Worm (Caenorhabditis elegans): ENCODE results near the gene chpf-1.

Gene chpf-1

ce11 chrV:10166368-10166767 is 36.9 kb downstream of the chpf-1 start, which contains the start of gene C51E3.6:
C51E3.6 (minus strand) TSS chrV:10166468.
- TF ChIP-seq hmg-4 (GFP tag; optimal IDR thresholded peaks at IDR 0.05) (no peak), ceh-13 (GFP tag; optimal IDR thresholded peaks at IDR 0.05) (no peak), ceh-36 (tag; optimal IDR thresholded peaks at IDR 0.05) (no peak), hnd-1 (tag; optimal IDR thresholded peaks at IDR 0.05) (no peak), ama-1 (optimal IDR thresholded peaks at IDR 0.05) (no peak)

DNA sequence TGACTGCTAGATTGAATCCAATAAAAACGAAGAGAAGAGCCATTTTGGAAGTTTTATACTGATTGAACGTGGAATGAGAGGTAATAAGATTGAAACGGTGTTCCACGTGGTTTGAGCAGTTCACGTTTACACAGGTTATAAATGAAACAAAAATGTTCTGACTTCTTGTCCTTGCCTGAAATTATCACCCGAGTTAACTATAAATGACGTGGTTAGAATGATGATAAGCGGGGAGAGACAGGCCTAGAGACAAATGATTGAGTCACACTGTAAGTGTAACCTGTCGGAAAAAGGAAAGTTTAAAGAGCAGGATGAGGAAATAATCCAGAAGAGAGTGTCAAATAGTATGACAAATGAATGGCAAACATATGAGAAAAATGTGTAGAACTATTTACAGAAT is 42.3 kb downstream of the chpf-1 start, which contains the start of gene C51E3.10:
TSS of gene C51E3.10 (minus strand) at position 181 of the 400 bp plus-strand sequence.
- no peak for TF ChIP-seq hmg-4 (GFP tag; optimal IDR thresholded peaks at IDR 0.05)

DNA sequence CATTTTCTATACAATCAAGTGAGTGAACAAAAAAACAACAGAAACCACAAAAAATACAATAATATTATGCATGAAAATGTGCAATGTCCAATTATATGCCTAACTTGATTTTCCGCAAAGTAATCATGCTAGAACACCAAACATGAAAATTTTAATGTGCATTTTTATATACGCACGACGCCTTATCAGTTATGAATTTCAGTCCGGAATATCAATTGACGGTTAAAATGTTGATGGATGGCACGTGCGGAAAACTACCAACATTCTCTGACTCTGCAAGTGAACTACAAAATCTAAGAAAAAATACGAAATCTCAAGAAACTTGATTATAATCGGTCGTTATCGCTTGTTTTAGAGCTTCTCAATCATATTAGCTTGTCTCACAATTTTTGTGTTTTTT is 43.3 kb downstream of the chpf-1 start:
- TF ChIP-seq flt-1 (GFP tag; IDR thresholded peaks at IDR 0.05) (no peak), B0310.2 (tag; optimal IDR thresholded peaks at IDR 0.05) (no peak), tbx-11 (GFP tag; IDR thresholded peaks at IDR 0.05) (no peak), F13C5.2 (tag; optimal IDR thresholded peaks at IDR 0.05) (no peak), scrt-1 (GFP tag; IDR thresholded peaks at IDR 0.05) (no peak), tbx-37 (GFP tag; conservative IDR thresholded peaks at IDR 0.05) (no peak), sea-1 (GFP tag; conservative IDR thresholded peaks at IDR 0.05) (no peak), ceh-36 (tag; optimal IDR thresholded peaks at IDR 0.05) (no peak), tra-4 (tag; optimal IDR thresholded peaks at IDR 0.05) (no peak), aly-1 (tag; optimal IDR thresholded peaks at IDR 0.05) (no peak), ets-7 (tag; optimal IDR thresholded peaks at IDR 0.05) (no peak), ceh-13 (GFP tag; optimal IDR thresholded peaks at IDR 0.05) (no peak)

DNA sequence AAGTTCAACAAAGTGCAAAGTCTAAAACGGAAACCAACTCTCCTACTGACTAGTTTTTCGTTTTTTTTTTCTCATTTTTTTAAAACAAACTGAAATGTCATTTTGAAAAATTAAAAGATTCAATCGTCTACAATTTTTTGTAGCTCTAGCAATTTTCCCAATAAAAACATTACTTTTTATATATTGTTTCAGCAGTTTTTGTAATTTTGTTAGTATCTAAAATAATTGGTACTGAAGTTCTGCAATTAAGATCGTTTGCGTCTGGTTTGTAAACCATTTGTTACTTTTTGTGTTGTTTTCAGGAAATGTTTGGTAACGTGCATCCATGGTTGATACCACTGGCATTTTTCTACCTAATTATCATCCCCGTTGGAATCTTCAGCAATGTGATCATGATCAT is 44.8 kb downstream of the chpf-1 start, which contains the start of gene srsx-30:
TSS of gene srsx-30 (plus strand) at position 301 of the 400 bp plus-strand sequence.
- TF ChIP-seq hnd-1 (tag; optimal IDR thresholded peaks at IDR 0.05) = no peak

- no peak for TF ChIP-seq sea-1 (GFP tag; conservative IDR thresholded peaks at IDR 0.05)
- TF ChIP-seq ama-1 (optimal IDR thresholded peaks at IDR 0.05) = no peak
- TF ChIP-seq tbx-37 (GFP tag; conservative IDR thresholded peaks at IDR 0.05) = no peak
- TF ChIP-seq F13C5.2 (tag; optimal IDR thresholded peaks at IDR 0.05) = no peak
- no peak for TF ChIP-seq ets-7 (tag; optimal IDR thresholded peaks at IDR 0.05)
- no peak for TF ChIP-seq flt-1 (GFP tag; IDR thresholded peaks at IDR 0.05)
- no peak for TF ChIP-seq scrt-1 (GFP tag; IDR thresholded peaks at IDR 0.05)
- TF ChIP-seq ceh-36 (tag; optimal IDR thresholded peaks at IDR 0.05) = no peak
- TF ChIP-seq B0310.2 (tag; optimal IDR thresholded peaks at IDR 0.05) = no peak
- no peak for TF ChIP-seq aly-1 (tag; optimal IDR thresholded peaks at IDR 0.05)
- TF ChIP-seq hmg-4 (GFP tag; optimal IDR thresholded peaks at IDR 0.05) = no peak
- TF ChIP-seq hmbx-1 (tag; optimal IDR thresholded peaks at IDR 0.05) = no peak
- TF ChIP-seq pes-1 (GFP tag; IDR thresholded peaks at IDR 0.05) = no peak
- TF ChIP-seq tra-4 (tag; optimal IDR thresholded peaks at IDR 0.05) = no peak
- no peak for TF ChIP-seq hnd-1 (tag; optimal IDR thresholded peaks at IDR 0.05)
- TF ChIP-seq ceh-13 (GFP tag; optimal IDR thresholded peaks at IDR 0.05) = no peak
- TF ChIP-seq tbx-11 (GFP tag; IDR thresholded peaks at IDR 0.05) = no peak
These were observed 48.6 kb downstream of the chpf-1 start, which contains the start of gene srsx-29 for ce11 chrV:10154698-10155097. srsx-29 (plus strand) TSS chrV:10154998.

DNA sequence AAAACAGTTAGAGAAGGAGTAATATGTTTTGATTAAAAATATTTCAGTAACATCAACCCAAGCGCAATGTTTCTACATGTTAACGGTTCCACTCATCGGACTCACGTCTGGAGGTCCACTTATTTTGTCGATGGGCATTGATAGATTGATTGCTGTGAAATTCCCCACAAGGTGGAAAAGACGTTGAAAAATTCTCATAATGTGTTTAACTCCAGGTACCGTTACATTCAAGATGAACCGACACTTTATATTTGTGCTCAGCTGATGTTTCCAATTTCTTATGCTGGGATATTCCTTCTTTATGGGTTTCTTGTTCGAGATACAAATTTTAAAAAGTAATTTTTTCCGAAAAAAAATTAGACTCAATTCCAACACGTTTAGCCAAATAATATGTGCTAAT is 50.2 kb downstream of the chpf-1 start:
- TF ChIP-seq flt-1 (GFP tag; IDR thresholded peaks at IDR 0.05) = no peak
- no peak for TF ChIP-seq ets-7 (tag; optimal IDR thresholded peaks at IDR 0.05)
- TF ChIP-seq hnd-1 (tag; optimal IDR thresholded peaks at IDR 0.05) = no peak
- no peak for TF ChIP-seq pes-1 (GFP tag; IDR thresholded peaks at IDR 0.05)
- TF ChIP-seq tra-4 (tag; optimal IDR thresholded peaks at IDR 0.05) = no peak

Measured in whole organism, early embryonic.